Worm (Caenorhabditis elegans) whole organism, L4/young adult: ENCODE measurements around the gene C18B2.5.

Source experiments
- W03F9.2 ChIP-seq: fragments of 150-350 bp; optimal IDR thresholded peaks from 2 replicates; lab custom pipeline; 2014; ENCODE audit warnings: missing biosample characterization, missing genetic modification characterization
- dao-5 ChIP-seq: sonication (generic microtip); optimal IDR thresholded peaks from 2 replicates; lab custom pipeline; 2016; ENCODE audit warnings: missing genotype, missing genetic modification characterization, moderate library complexity, missing compliant biosample characterization
- him-1 ChIP-seq: sonication (generic microtip); optimal IDR thresholded peaks from 2 replicates; lab custom pipeline; 2016; ENCODE audit warnings: missing genotype, missing genetic modification reagents, missing genetic modification characterization, missing compliant biosample characterization

- TF ChIP-seq him-1 (tag; lab: Kevin White, UChicago): no peak
- no peak for TF ChIP-seq W03F9.2 (tag; lab: Kevin White, UChicago)
- TF ChIP-seq dao-5 (tag; lab: Kevin White, UChicago): no peak
These were observed 22.8 kb upstream of the C18B2.5 start, which contains the start of gene gst-11 for ce11 chrX:3633654-3634053.
